Worm (Caenorhabditis elegans) whole organism, early embryonic: ENCODE data around the gene Y62E10A.23.

ENCODE experiments used
- B0310.2 ChIP-seq: sonication (generic microtip); optimal IDR thresholded peaks from 2 replicates; lab custom pipeline; 2016; ENCODE audit warnings: mild to moderate bottlenecking, missing genetic modification characterization, missing compliant biosample characterization
- ama-1 ChIP-seq: fragments of 150-350 bp; optimal IDR thresholded peaks from 2 replicates; lab custom pipeline; 2014
- flt-1 ChIP-seq: fragments of 200-800 bp; sonication (Bioruptor generic); IDR thresholded peaks from 2 replicates; pipeline ENCODE4 v1.3.6; 2022; ENCODE audit warnings: missing genetic modification characterization, missing compliant biosample characterization
- hmg-4 ChIP-seq: fragments of 200-800 bp; sonication (Bioruptor generic); optimal IDR thresholded peaks from 2 replicates; lab custom pipeline; 2018; ENCODE audit warnings: mild to moderate bottlenecking, missing genetic modification characterization, missing compliant biosample characterization
- tbx-11 ChIP-seq: fragments of 200-800 bp; sonication (Bioruptor generic); IDR thresholded peaks from 2 replicates; pipeline ENCODE4 v1.3.6; 2022; ENCODE audit warnings: missing genetic modification characterization, missing compliant biosample characterization

ce11 chrIV:13383763-13384436, 2.2 kb upstream of the Y62E10A.23 start, which contains the start of gene rab-19:
- TF ChIP-seq ama-1 (lab: Kevin White, UChicago) (no peak), hmg-4 (no peak), flt-1 (GFP tag; lab: Robert Waterston, UW) (no peak), tbx-11 (no peak), B0310.2 (tag; lab: Kevin White, UChicago) (no peak)
